Fruit fly (Drosophila melanogaster) whole organism: Measurements from ENCODE around the gene Top3beta.

ENCODE experiments used
- CG8478 ChIP-seq: fragments of >200 bp; optimal IDR thresholded peaks from 2 replicates; lab custom pipeline; 2018; ENCODE audit warnings: inconsistent platforms
- Dll ChIP-seq: fragments of >200 bp; optimal IDR thresholded peaks from 2 replicates; lab custom pipeline; 2017
- EcR ChIP-seq, 2 experiments: fragments of >200 bp; optimal IDR thresholded peaks; 2 replicates each; lab custom pipeline; 2017; ENCODE audit warnings: missing biosample characterization in 2 of 2, missing genetic modification characterization in 2 of 2, missing genetic modification reagents in 2 of 2
- pan ChIP-seq: fragments of >200 bp; optimal IDR thresholded peaks from 2 replicates; lab custom pipeline; 2017
- psq ChIP-seq: fragments of >200 bp; optimal IDR thresholded peaks from 2 replicates; lab custom pipeline; 2017
- usp ChIP-seq: fragments of >200 bp; optimal IDR thresholded peaks from 2 replicates; lab custom pipeline; 2017; ENCODE audit warnings: missing biosample characterization, missing genetic modification characterization, mixed read lengths

- no peak for TF ChIP-seq pan (lab: Kevin White, UChicago)
- no peak for TF ChIP-seq usp (GFP tag; lab: Kevin White, UChicago)
- no peak for TF ChIP-seq EcR (GFP tag; optimal IDR thresholded peaks at IDR 0.05; lab: Kevin White, UChicago)
- TF ChIP-seq CG8478 (lab: Kevin White, UChicago) = no peak
- no peak for TF ChIP-seq psq (lab: Kevin White, UChicago)
- TF ChIP-seq Dll (lab: Kevin White, UChicago) = no peak
Observed at dm6 chrX:6291083-6291699, 3.4 kb upstream of the Top3beta start, which contains the start of the genes Rpt4 and mldr.
